Fruit fly (Drosophila melanogaster): Measurements from ENCODE around the gene CG14391.

Gene CG14391

dm6 chr3R:12717588-12718535 lies 23.2 kb upstream of the CG14391 start (continued):
- TF ChIP-seq Camta (GFP tag; optimal IDR thresholded peaks at IDR 0.05) (peak; percentile 15), Sox100B (GFP tag; optimal IDR thresholded peaks at IDR 0.05) (peak; percentile 55), wek (GFP tag; optimal IDR thresholded peaks at IDR 0.05) (peak; percentile 22), CG6654 (GFP tag; optimal IDR thresholded peaks at IDR 0.05) (no peak), CG17568 (GFP tag; optimal IDR thresholded peaks at IDR 0.05) (peak; percentile 32), CG4282 (GFP tag; optimal IDR thresholded peaks at IDR 0.05) (no peak), CG10979 (tag; optimal IDR thresholded peaks at IDR 0.05) (peak; percentile 39), gro (GFP tag; optimal IDR thresholded peaks at IDR 0.05) (peak; percentile 51), CG12155 (GFP tag; optimal IDR thresholded peaks at IDR 0.05) (peak; percentile 41), CG11398 (GFP tag; optimal IDR thresholded peaks at IDR 0.05) (peak; percentile 30), jumu (GFP tag; optimal IDR thresholded peaks at IDR 0.05) (peak; percentile 12), Fer3 (tag; optimal IDR thresholded peaks at IDR 0.05) (peak; percentile 68), ash1 (GFP tag; optimal IDR thresholded peaks at IDR 0.05) (no peak), CG18476 (GFP tag; optimal IDR thresholded peaks at IDR 0.05) (peak; percentile 35), CG9797 (GFP tag; optimal IDR thresholded peaks at IDR 0.05) (no peak), CG11504 (tag; optimal IDR thresholded peaks at IDR 0.05) (peak; percentile 71), tgo (GFP tag; IDR thresholded peaks at IDR 0.05) (peak; percentile 68), kay (GFP tag; optimal IDR thresholded peaks at IDR 0.05) (peak; percentile 42), tio (GFP tag; optimal IDR thresholded peaks at IDR 0.05) (peak; percentile 22), croc (GFP tag; conservative IDR thresholded peaks at IDR 0.05) (0 out of 3 replicates have a peak, but pooled peaks have one; percentile 32), bcd (GFP tag; optimal IDR thresholded peaks at IDR 0.05) (peak; percentile 35), CG31388 (GFP tag; optimal IDR thresholded peaks at IDR 0.05) (no peak), CG11723 (GFP tag; optimal IDR thresholded peaks at IDR 0.05) (peak; percentile 13), Doc3 (GFP tag; IDR thresholded peaks at IDR 0.05; ENCODE audit: partially characterized antibody) (no peak), nmo (GFP tag; optimal IDR thresholded peaks at IDR 0.05) (peak; percentile 28), CG17186 (GFP tag; optimal IDR thresholded peaks at IDR 0.05) (no peak), CG3065 (GFP tag; optimal IDR thresholded peaks at IDR 0.05) (no peak), YL-1 (GFP tag; optimal IDR thresholded peaks at IDR 0.05) (no peak), CG10209 (GFP tag; optimal IDR thresholded peaks at IDR 0.05) (peak; percentile 45), Six4 (GFP tag; optimal IDR thresholded peaks at IDR 0.05) (peak; percentile 25), CG14667 (GFP tag; IDR thresholded peaks at IDR 0.05) (no peak), lab (GFP tag; optimal IDR thresholded peaks at IDR 0.05) (peak; percentile 81), B-H1 (GFP tag; IDR thresholded peaks at IDR 0.05) (peak; percentile 39; the same call in 2 of the 3 replicates), stc (GFP tag; IDR thresholded peaks at IDR 0.05) (peak; percentile 58; the same call in 1 of the 2 replicates), bsh (GFP tag; optimal IDR thresholded peaks at IDR 0.05) (peak in 1 of 2 experiments; percentile 45), E2f2 (GFP tag; IDR thresholded peaks at IDR 0.05) (peak; percentile 23; the same call in 1 of the 2 replicates), PHDP (tag; optimal IDR thresholded peaks at IDR 0.05) (peak; percentile 49), Elba2 (GFP tag; optimal IDR thresholded peaks at IDR 0.05) (no peak), CG18619 (GFP tag; optimal IDR thresholded peaks at IDR 0.05) (peak; percentile 42), cwo (GFP tag; optimal IDR thresholded peaks at IDR 0.05) (peak; percentile 51), CG3726 (GFP tag; IDR thresholded peaks at IDR 0.05) (peak; percentile 74; the same call in 2 of the 3 replicates), CG9609 (GFP tag; optimal IDR thresholded peaks at IDR 0.05) (no peak), Max (GFP tag; optimal IDR thresholded peaks at IDR 0.05) (peak; percentile 28), fd96Cb (tag; optimal IDR thresholded peaks at IDR 0.05) (peak; percentile 53), rib (GFP tag; IDR thresholded peaks at IDR 0.05) (peak; percentile 27), salm (tag; optimal IDR thresholded peaks at IDR 0.05) (no peak), Lim3 (GFP tag; IDR thresholded peaks at IDR 0.05) (no peak), gem (tag; optimal IDR thresholded peaks at IDR 0.05) (peak; percentile 68)
